Fruit fly (Drosophila melanogaster) whole organism, prepupa: ENCODE measurements around the gene CG3984.

Experiments used
- Blimp-1 ChIP-seq: fragments of 200-800 bp; sonication (Bioruptor generic); optimal IDR thresholded peaks from 3 replicates; lab custom pipeline; 2017; ENCODE audit warnings: missing biosample characterization, missing genetic modification characterization, mild to moderate bottlenecking, moderate library complexity, missing genetic modification reagents
- CG10631 ChIP-seq: fragments of 200-800 bp; sonication (Bioruptor generic); optimal IDR thresholded peaks from 2 replicates; lab custom pipeline; 2016; ENCODE audit warnings: missing biosample characterization, missing genetic modification characterization
- CG10669 ChIP-seq: fragments of 200-800 bp; sonication (Bioruptor generic); optimal IDR thresholded peaks from 3 replicates; lab custom pipeline; 2018; ENCODE audit warnings: missing biosample characterization, mild to moderate bottlenecking, missing genetic modification characterization, moderate library complexity
- CG11294 ChIP-seq: fragments of 200-800 bp; sonication (Bioruptor generic); IDR thresholded peaks from 2 replicates; pipeline ENCODE4 v1.3.6; 2022; ENCODE audit warnings: missing biosample characterization, missing genetic modification characterization
- CG11762 ChIP-seq: fragments of 200-800 bp; sonication (Bioruptor generic); optimal IDR thresholded peaks from 3 replicates; lab custom pipeline; 2016; ENCODE audit warnings: missing biosample characterization, missing genetic modification characterization; ENCODE audit not compliant: insufficient read depth
- CG11902 ChIP-seq: fragments of 200-800 bp; sonication (Bioruptor generic); optimal IDR thresholded peaks from 3 replicates; lab custom pipeline; 2016; ENCODE audit warnings: missing biosample characterization, missing genetic modification characterization
- CG15336 ChIP-seq: fragments of 200-800 bp; sonication (Bioruptor generic); IDR thresholded peaks from 2 replicates; pipeline ENCODE4 v1.3.6; 2022; ENCODE audit warnings: missing biosample characterization, missing genetic modification characterization
- CG16779 ChIP-seq: fragments of 200-800 bp; sonication (Bioruptor generic); optimal IDR thresholded peaks from 3 replicates; lab custom pipeline; 2017; ENCODE audit warnings: missing biosample characterization, mild to moderate bottlenecking, missing genetic modification characterization
- CG3032 ChIP-seq: fragments of 200-800 bp; optimal IDR thresholded peaks from 2 replicates; lab custom pipeline; 2019; ENCODE audit warnings: missing biosample characterization, mild to moderate bottlenecking, missing genetic modification characterization, moderate library complexity
- CG31627 ChIP-seq: fragments of 200-800 bp; sonication (Bioruptor generic); optimal IDR thresholded peaks from 3 replicates; lab custom pipeline; 2016; ENCODE audit warnings: missing biosample characterization, missing genetic modification characterization
- CG32006 ChIP-seq: fragments of 200-800 bp; sonication (Bioruptor generic); optimal IDR thresholded peaks from 3 replicates; lab custom pipeline; 2017; ENCODE audit warnings: missing biosample characterization, mild to moderate bottlenecking, missing genetic modification characterization
- CG34406 ChIP-seq: fragments of 200-800 bp; sonication (Bioruptor generic); optimal IDR thresholded peaks from 3 replicates; lab custom pipeline; 2016; ENCODE audit warnings: missing biosample characterization, missing genetic modification characterization
- CG3919 ChIP-seq: fragments of 200-800 bp; sonication (Bioruptor generic); optimal IDR thresholded peaks from 3 replicates; lab custom pipeline; 2016; ENCODE audit warnings: missing biosample characterization, missing genetic modification characterization
- CG4318 ChIP-seq: fragments of 200-800 bp; sonication (Bioruptor generic); optimal IDR thresholded peaks from 3 replicates; lab custom pipeline; 2017; ENCODE audit warnings: missing biosample characterization, mild to moderate bottlenecking, missing genetic modification characterization
- CG6163 ChIP-seq: fragments of 200-800 bp; sonication (Bioruptor generic); IDR thresholded peaks from 3 replicates; pipeline ENCODE4 v1.3.6; 2022; ENCODE audit warnings: missing biosample characterization, missing genetic modification characterization
- CG6276 ChIP-seq: fragments of 200-800 bp; sonication (Bioruptor generic); optimal IDR thresholded peaks from 2 replicates; lab custom pipeline; 2017; ENCODE audit warnings: missing biosample characterization, mild to moderate bottlenecking, missing genetic modification characterization
- CG6792 ChIP-seq: fragments of 200-800 bp; sonication (Bioruptor generic); optimal IDR thresholded peaks from 3 replicates; lab custom pipeline; 2016; ENCODE audit warnings: missing biosample characterization, missing genetic modification characterization
- CG6808 ChIP-seq: fragments of 200-800 bp; sonication (Bioruptor generic); optimal IDR thresholded peaks from 3 replicates; lab custom pipeline; 2017; ENCODE audit warnings: missing biosample characterization, missing genetic modification characterization, mild to moderate bottlenecking, moderate library complexity, missing genetic modification reagents
- CG6854 ChIP-seq: fragments of 200-800 bp; sonication (Bioruptor generic); optimal IDR thresholded peaks from 2 replicates; lab custom pipeline; 2017; ENCODE audit warnings: missing biosample characterization, mild to moderate bottlenecking, missing genetic modification characterization
- CG7368 ChIP-seq: fragments of 200-800 bp; sonication (Bioruptor generic); optimal IDR thresholded peaks from 3 replicates; lab custom pipeline; 2016; ENCODE audit warnings: missing biosample characterization, missing genetic modification characterization
- CG8119 ChIP-seq: fragments of 200-800 bp; sonication (Bioruptor generic); IDR thresholded peaks from 3 replicates; pipeline ENCODE4 v1.3.6; 2022; ENCODE audit warnings: missing biosample characterization, missing genetic modification characterization
- CG8319 ChIP-seq: fragments of 200-800 bp; sonication (Bioruptor generic); optimal IDR thresholded peaks from 3 replicates; lab custom pipeline; 2016; ENCODE audit warnings: missing biosample characterization, missing genetic modification characterization
- CG8632 ChIP-seq: fragments of 200-800 bp; sonication (Bioruptor generic); optimal IDR thresholded peaks from 3 replicates; lab custom pipeline; 2016; ENCODE audit warnings: missing biosample characterization, missing genetic modification characterization
- CG9139 ChIP-seq: fragments of 200-800 bp; sonication (Bioruptor generic); optimal IDR thresholded peaks from 3 replicates; lab custom pipeline; 2017; ENCODE audit warnings: missing biosample characterization, mild to moderate bottlenecking, missing genetic modification characterization
- Eip78C ChIP-seq: fragments of 200-800 bp; sonication (Bioruptor generic); peaks from one replicate; lab custom pipeline; 2016; ENCODE audit warnings: missing biosample characterization, missing genetic modification characterization
- Eip93F ChIP-seq: fragments of 200-800 bp; sonication (Bioruptor generic); optimal IDR thresholded peaks from 2 replicates; lab custom pipeline; 2016; ENCODE audit warnings: missing biosample characterization, mild to moderate bottlenecking, missing genetic modification characterization
- Ets21C ChIP-seq: fragments of 200-800 bp; sonication (Bioruptor generic); optimal IDR thresholded peaks from 3 replicates; lab custom pipeline; 2016; ENCODE audit warnings: missing biosample characterization, missing genetic modification characterization
- Ets96B ChIP-seq: fragments of 200-800 bp; optimal IDR thresholded peaks from 2 replicates; lab custom pipeline; 2019; ENCODE audit warnings: missing biosample characterization, mild to moderate bottlenecking, missing genetic modification characterization, moderate library complexity
- Gug ChIP-seq: fragments of 200-800 bp; sonication (Bioruptor generic); IDR thresholded peaks from 2 replicates; pipeline ENCODE4 v1.3.6; 2022; ENCODE audit warnings: missing biosample characterization, missing genetic modification characterization
- Hr38 ChIP-seq: sonication (Bioruptor generic); optimal IDR thresholded peaks from 2 replicates; lab custom pipeline; 2016; ENCODE audit warnings: missing biosample characterization, missing genetic modification characterization
- Hr4 ChIP-seq: fragments of 200-800 bp; sonication (Bioruptor generic); optimal IDR thresholded peaks from 3 replicates; lab custom pipeline; 2016; ENCODE audit warnings: missing biosample characterization, missing genetic modification characterization
- Met ChIP-seq: fragments of 200-800 bp; sonication (Bioruptor generic); optimal IDR thresholded peaks from 3 replicates; lab custom pipeline; 2016; ENCODE audit warnings: missing biosample characterization, missing genetic modification characterization
- OdsH ChIP-seq: fragments of 200-800 bp; sonication (Bioruptor generic); optimal IDR thresholded peaks from 3 replicates; lab custom pipeline; 2016; ENCODE audit warnings: missing biosample characterization, missing genetic modification characterization
- Smox ChIP-seq: fragments of 200-800 bp; sonication (Bioruptor generic); optimal IDR thresholded peaks from 3 replicates; lab custom pipeline; 2016; ENCODE audit warnings: missing biosample characterization, missing genetic modification characterization
- Sox102F ChIP-seq: fragments of 200-800 bp; sonication (Bioruptor generic); optimal IDR thresholded peaks from 2 replicates; lab custom pipeline; 2016; ENCODE audit warnings: missing biosample characterization, mild to moderate bottlenecking, missing genetic modification characterization
- Sox15 ChIP-seq: fragments of 200-800 bp; sonication (Bioruptor generic); optimal IDR thresholded peaks from 3 replicates; lab custom pipeline; 2016; ENCODE audit warnings: missing biosample characterization, missing genetic modification characterization
- acj6 ChIP-seq: fragments of 200-800 bp; sonication (Bioruptor generic); optimal IDR thresholded peaks from 3 replicates; lab custom pipeline; 2016; ENCODE audit warnings: missing biosample characterization, missing genetic modification characterization
- cyc ChIP-seq: fragments of 200-800 bp; sonication (Bioruptor generic); optimal IDR thresholded peaks from 3 replicates; lab custom pipeline; 2016; ENCODE audit warnings: missing biosample characterization, missing genetic modification characterization
- dac ChIP-seq: fragments of 200-800 bp; sonication (Bioruptor generic); optimal IDR thresholded peaks from 2 replicates; lab custom pipeline; 2017; ENCODE audit warnings: missing biosample characterization, mild to moderate bottlenecking, missing genetic modification characterization
- dsx ChIP-seq: fragments of 200-800 bp; optimal IDR thresholded peaks from 3 replicates; lab custom pipeline; 2019; ENCODE audit warnings: missing biosample characterization, mild to moderate bottlenecking, missing genetic modification characterization, moderate library complexity; ENCODE audit not compliant: poor library complexity, severe bottlenecking
- eg ChIP-seq: fragments of 200-800 bp; sonication (Bioruptor generic); IDR thresholded peaks from 3 replicates; pipeline ENCODE4 v1.3.6; 2022; ENCODE audit warnings: missing biosample characterization, missing genetic modification characterization
- fd59A ChIP-seq: fragments of 200-800 bp; sonication (Bioruptor generic); optimal IDR thresholded peaks from 2 replicates; lab custom pipeline; 2017; ENCODE audit warnings: missing biosample characterization, mild to moderate bottlenecking, missing genetic modification characterization, missing genetic modification reagents
- fd85E ChIP-seq: fragments of 200-800 bp; sonication (Bioruptor generic); optimal IDR thresholded peaks from 3 replicates; lab custom pipeline; 2016; ENCODE audit warnings: missing biosample characterization, missing genetic modification characterization
- fkh ChIP-seq: fragments of 200-800 bp; sonication (Bioruptor generic); optimal IDR thresholded peaks from 3 replicates; lab custom pipeline; 2017; ENCODE audit warnings: missing biosample characterization, mild to moderate bottlenecking, missing genetic modification characterization, moderate library complexity
- pdm3 ChIP-seq: fragments of 200-800 bp; sonication (Bioruptor generic); optimal IDR thresholded peaks from 3 replicates; lab custom pipeline; 2016; ENCODE audit warnings: missing biosample characterization, missing genetic modification characterization
- salr ChIP-seq, 2 experiments: fragments of 200-800 bp; sonication (Bioruptor generic); optimal IDR thresholded peaks; 3 replicates each; lab custom pipeline; 2016 to 2018; ENCODE audit warnings: missing biosample characterization in 2 of 2, missing genetic modification characterization in 2 of 2, mild to moderate bottlenecking in 1 of 2
- spab ChIP-seq: fragments of 200-800 bp; sonication (Bioruptor generic); optimal IDR thresholded peaks from 2 replicates; lab custom pipeline; 2017; ENCODE audit warnings: missing biosample characterization, mild to moderate bottlenecking, missing genetic modification characterization, missing genetic modification reagents
- ss ChIP-seq, 2 experiments: fragments of 200-800 bp; sonication (Bioruptor generic); optimal IDR thresholded peaks; 2 replicates in 1 of 2; 3 replicates in 1 of 2; lab custom pipeline; 2017 to 2018; ENCODE audit warnings: mild to moderate bottlenecking in 2 of 2, missing biosample characterization in 2 of 2, missing genetic modification characterization in 2 of 2, moderate library complexity in 1 of 2
- svp ChIP-seq: fragments of 200-800 bp; sonication (Bioruptor generic); peaks from one replicate; lab custom pipeline; 2016; ENCODE audit warnings: missing biosample characterization, missing genetic modification characterization
- topi ChIP-seq: fragments of 200-800 bp; sonication (Bioruptor generic); optimal IDR thresholded peaks from 3 replicates; lab custom pipeline; 2016; ENCODE audit warnings: missing biosample characterization, missing genetic modification characterization
- vri ChIP-seq: fragments of 200-800 bp; sonication (Bioruptor generic); optimal IDR thresholded peaks from 3 replicates; lab custom pipeline; 2016; ENCODE audit warnings: missing biosample characterization, mild to moderate bottlenecking, missing genetic modification characterization

The CG3984 gene

DNA sequence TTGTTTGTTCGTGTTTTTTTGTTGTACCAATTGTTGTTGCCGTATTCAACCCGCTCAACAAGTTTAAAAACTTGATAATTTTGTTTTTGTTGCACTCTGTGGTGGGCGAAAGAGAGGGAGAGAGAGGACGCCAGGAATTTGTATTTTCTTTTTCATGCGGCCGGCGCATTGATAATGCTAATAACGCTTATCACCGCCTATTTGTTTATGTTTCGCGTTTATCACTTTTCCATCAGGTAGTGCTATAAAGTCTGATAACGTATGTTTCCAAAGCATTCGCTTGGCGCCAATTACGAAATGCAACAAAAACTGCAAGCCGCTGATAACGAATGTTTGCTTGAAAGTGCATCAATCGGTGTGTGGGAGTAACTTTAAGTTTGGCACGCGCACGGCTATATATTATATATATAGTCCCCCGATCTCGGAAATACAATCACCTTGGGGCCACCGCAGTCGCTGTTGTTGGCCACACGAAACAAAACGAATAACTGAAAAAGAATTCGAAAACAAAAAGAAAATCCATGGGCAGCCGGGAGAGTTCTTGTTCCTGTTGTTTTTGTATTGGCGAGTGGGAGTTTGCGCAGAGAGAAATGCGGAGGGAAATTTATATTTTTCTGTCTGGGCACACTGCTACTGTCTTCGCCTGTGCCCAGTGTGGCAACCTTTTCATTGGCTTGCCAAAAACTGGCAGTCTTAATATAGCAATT is 10.2 kb downstream of the CG3984 start, which contains the start of gene Glys:
Gene Glys, minus strand, starts transcription at position 494 of the 707 bp plus-strand sequence.
- TF ChIP-seq Met (GFP tag; lab: Kevin White, UChicago) (peak; percentile 31), dsx (GFP tag; lab: Kevin White, UChicago) (peak; percentile 56), CG16779 (tag; lab: Kevin White, UChicago) (peak; percentile 76), CG6163 (peak; percentile 85), Gug (GFP tag; lab: Robert Waterston, UW) (0 out of 2 replicates have a peak, but pooled peaks have one; percentile 37), ss (GFP tag; optimal IDR thresholded peaks at IDR 0.05; lab: Kevin White, UChicago) (peak; percentile 60 to 80), CG6792 (peak; percentile 2), dac (peak; percentile 35), topi (GFP tag; lab: Kevin White, UChicago) (peak; percentile 25), CG11902 (GFP tag; lab: Kevin White, UChicago) (no peak), Hr38 (GFP tag; lab: Kevin White, UChicago) (no peak), eg (GFP tag; lab: Robert Waterston, UW) (peak; percentile 86), fd85E (no peak), spab (GFP tag; lab: Kevin White, UChicago) (peak; percentile 55), Sox102F (GFP tag; lab: Kevin White, UChicago) (peak; percentile 58), CG6854 (peak; percentile 62), salr (GFP tag; optimal IDR thresholded peaks at IDR 0.05; lab: Kevin White, UChicago) (peak; percentile 46 to 63), CG6808 (GFP tag; lab: Kevin White, UChicago) (peak; percentile 59), OdsH (GFP tag; lab: Kevin White, UChicago) (peak; percentile 14), CG8319 (no peak), CG10669 (peak; percentile 56), Smox (GFP tag; lab: Kevin White, UChicago) (no peak), CG7368 (GFP tag; lab: Kevin White, UChicago) (peak; percentile 24), CG9139 (GFP tag; lab: Kevin White, UChicago) (peak; percentile 58), CG32006 (GFP tag; lab: Kevin White, UChicago) (peak; percentile 69), acj6 (GFP tag; lab: Kevin White, UChicago) (no peak), CG8119 (GFP tag; lab: Robert Waterston, UW) (peak; percentile 63), CG8632 (peak; percentile 50), Sox15 (GFP tag; lab: Kevin White, UChicago) (no peak), CG15336 (GFP tag; lab: Robert Waterston, UW) (peak; percentile 54), CG6276 (GFP tag; lab: Kevin White, UChicago) (peak; percentile 80), CG31627 (GFP tag; lab: Kevin White, UChicago) (no peak), fkh (GFP tag; lab: Kevin White, UChicago) (peak; percentile 76), vri (GFP tag; lab: Kevin White, UChicago) (peak; percentile 61), Blimp-1 (GFP tag; lab: Kevin White, UChicago) (peak; percentile 8), CG11294 (peak; percentile 25; the same call in 1 of the 2 replicates), cyc (GFP tag; lab: Kevin White, UChicago) (no peak), Ets96B (tag; lab: Kevin White, UChicago) (peak; percentile 65), fd59A (GFP tag; lab: Kevin White, UChicago) (no peak), Eip78C (peak; percentile 55), CG3032 (tag; lab: Kevin White, UChicago) (peak; percentile 51), pdm3 (GFP tag; lab: Kevin White, UChicago) (peak; percentile 22), CG4318 (no peak), CG34406 (GFP tag; lab: Kevin White, UChicago) (peak; percentile 28), svp (GFP tag; lab: Kevin White, UChicago) (peak; percentile 66), CG3919 (GFP tag; lab: Kevin White, UChicago) (peak; percentile 49), Eip93F (peak; percentile 54), CG11762 (GFP tag; lab: Kevin White, UChicago) (no peak), Hr4 (GFP tag; lab: Kevin White, UChicago) (peak; percentile 42), Ets21C (GFP tag; lab: Kevin White, UChicago) (no peak), CG10631 (GFP tag; lab: Kevin White, UChicago) (no peak)
